Fruit fly (Drosophila melanogaster) whole organism, pupa: ENCODE results near the gene MED17.

Source experiments
- CG10348 ChIP-seq: fragments of 200-800 bp; sonication (Bioruptor generic); IDR thresholded peaks from 2 replicates; pipeline ENCODE4 v1.3.6; 2022; ENCODE audit warnings: missing biosample characterization, missing genetic modification characterization
- CG12605 ChIP-seq: fragments of 200-800 bp; sonication (Bioruptor generic); IDR thresholded peaks from 2 replicates; pipeline ENCODE4 v1.3.6; 2022; ENCODE audit warnings: missing biosample characterization, missing genetic modification characterization
- CG13204 ChIP-seq: fragments of 200-800 bp; sonication (Bioruptor generic); optimal IDR thresholded peaks from 2 replicates; lab custom pipeline; 2018; ENCODE audit warnings: missing biosample characterization, mild to moderate bottlenecking, missing genetic modification characterization, moderate library complexity
- CG14655 ChIP-seq: fragments of 200-800 bp; sonication (Bioruptor generic); optimal IDR thresholded peaks from 3 replicates; lab custom pipeline; 2017; ENCODE audit warnings: mild to moderate bottlenecking, missing biosample characterization, missing genetic modification reagents, missing genetic modification characterization
- CG15710 ChIP-seq: fragments of 200-800 bp; sonication (Bioruptor generic); optimal IDR thresholded peaks from 2 replicates; lab custom pipeline; 2018; ENCODE audit warnings: missing biosample characterization, mild to moderate bottlenecking, missing genetic modification characterization, moderate library complexity
- CG17806 ChIP-seq: fragments of 200-800 bp; sonication (Bioruptor generic); optimal IDR thresholded peaks from 2 replicates; lab custom pipeline; 2018; ENCODE audit warnings: missing biosample characterization, mild to moderate bottlenecking, missing genetic modification characterization, moderate library complexity
- CG32121 ChIP-seq: fragments of 200-800 bp; sonication (Bioruptor generic); IDR thresholded peaks from 2 replicates; pipeline ENCODE4 v1.3.6; 2022; ENCODE audit warnings: missing biosample characterization, missing genetic modification characterization
- CG34367 ChIP-seq: fragments of 200-800 bp; sonication (Bioruptor generic); optimal IDR thresholded peaks from 2 replicates; lab custom pipeline; 2018; ENCODE audit warnings: missing biosample characterization, mild to moderate bottlenecking, missing genetic modification characterization
- CG4496 ChIP-seq: fragments of 200-800 bp; sonication (Bioruptor generic); IDR thresholded peaks from 3 replicates; pipeline ENCODE4 v1.3.6; 2022; ENCODE audit warnings: missing biosample characterization, missing genetic modification characterization
- CG8159 ChIP-seq: fragments of 200-800 bp; sonication (Bioruptor generic); optimal IDR thresholded peaks from 3 replicates; lab custom pipeline; 2018; ENCODE audit warnings: missing biosample characterization, mild to moderate bottlenecking, missing genetic modification characterization, moderate library complexity
- CG8301 ChIP-seq: fragments of 200-800 bp; sonication (Bioruptor generic); optimal IDR thresholded peaks from 2 replicates; lab custom pipeline; 2018; ENCODE audit warnings: missing biosample characterization, mild to moderate bottlenecking, missing genetic modification characterization
- CG9948 ChIP-seq: fragments of 200-800 bp; sonication (Bioruptor generic); optimal IDR thresholded peaks from 2 replicates; lab custom pipeline; 2018; ENCODE audit warnings: missing biosample characterization, mild to moderate bottlenecking, missing genetic modification characterization, moderate library complexity
- D1 ChIP-seq: fragments of 200-800 bp; sonication (Bioruptor generic); optimal IDR thresholded peaks from 2 replicates; lab custom pipeline; 2018; ENCODE audit warnings: missing biosample characterization, mild to moderate bottlenecking, missing genetic modification characterization, moderate library complexity
- EcR ChIP-seq: fragments of 200-800 bp; sonication (Bioruptor generic); optimal IDR thresholded peaks from 3 replicates; lab custom pipeline; 2019; ENCODE audit warnings: missing biosample characterization, missing genetic modification characterization, mild to moderate bottlenecking, moderate library complexity, missing genetic modification reagents
- Ets98B ChIP-seq: fragments of 200-800 bp; sonication (Bioruptor generic); IDR thresholded peaks from 2 replicates; pipeline ENCODE4 v1.3.6; 2022; ENCODE audit warnings: missing biosample characterization, missing genetic modification characterization
- Pif1A ChIP-seq: fragments of 200-800 bp; sonication (Bioruptor generic); optimal IDR thresholded peaks from 3 replicates; lab custom pipeline; 2016; ENCODE audit warnings: missing biosample characterization, missing genetic modification characterization
- Pif1B ChIP-seq: fragments of 200-800 bp; sonication (Bioruptor generic); optimal IDR thresholded peaks from 3 replicates; lab custom pipeline; 2016; ENCODE audit warnings: missing biosample characterization, missing genetic modification characterization
- Snoo ChIP-seq: fragments of 200-800 bp; sonication (Bioruptor generic); optimal IDR thresholded peaks from 3 replicates; lab custom pipeline; 2017; ENCODE audit warnings: missing biosample characterization, mild to moderate bottlenecking, missing genetic modification characterization, inconsistent platforms
- fd96Ca ChIP-seq: fragments of 200-800 bp; sonication (Bioruptor generic); IDR thresholded peaks from 3 replicates; pipeline ENCODE4 v1.3.6; 2022; ENCODE audit warnings: missing biosample characterization, missing genetic modification characterization
- gl ChIP-seq: fragments of 200-800 bp; sonication (Bioruptor generic); optimal IDR thresholded peaks from 2 replicates; lab custom pipeline; 2018; ENCODE audit warnings: missing biosample characterization, mild to moderate bottlenecking, missing genetic modification characterization
- rn ChIP-seq: fragments of 200-800 bp; sonication (Bioruptor generic); IDR thresholded peaks from 2 replicates; pipeline ENCODE4 v1.3.6; 2022; ENCODE audit warnings: missing biosample characterization, missing genetic modification characterization

MED17 gene

DNA sequence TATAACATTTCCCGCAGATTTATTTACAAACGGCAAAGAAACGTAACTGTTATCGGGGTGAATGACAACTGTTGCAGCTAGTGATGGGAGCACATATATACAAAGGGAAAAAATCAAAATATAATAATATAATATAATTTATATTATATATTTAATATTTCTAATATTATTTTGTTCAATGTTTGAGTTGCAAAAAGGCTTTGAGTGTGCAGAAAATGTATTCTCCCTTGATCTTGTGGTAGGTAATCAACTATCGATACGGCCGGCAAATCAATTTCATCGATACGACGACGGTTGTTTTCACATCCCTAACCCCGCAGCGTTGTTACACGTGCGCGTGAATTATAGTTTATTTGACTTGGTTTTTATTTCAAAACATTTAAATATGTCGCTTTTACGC, 34.6 kb downstream of the MED17 start, which contains the start of the genes mTerf5 and Non3:
Gene mTerf5 (minus strand): TSS at position 249 of the 400 bp plus-strand sequence.
Gene Non3 (plus strand): TSS at position 289 of the 400 bp plus-strand sequence.
- TF ChIP-seq CG10348: no peak
- TF ChIP-seq CG32121: 0 out of 2 replicates have a peak, but pooled peaks have one; percentile 35
- no peak for TF ChIP-seq Pif1A
- TF ChIP-seq Ets98B (GFP tag; lab: Robert Waterston, UW): peak; percentile 32; the same call in 1 of the 2 replicates
- TF ChIP-seq CG13204 (GFP tag; lab: Kevin White, UChicago): no peak
- peak; percentile 37 for TF ChIP-seq CG17806 (tag; lab: Kevin White, UChicago)
- TF ChIP-seq CG9948 (tag; lab: Kevin White, UChicago): peak; percentile 5
- peak; percentile 33 for TF ChIP-seq Snoo (tag; lab: Kevin White, UChicago)
- TF ChIP-seq rn (GFP tag; lab: Robert Waterston, UW): no peak
- no peak for TF ChIP-seq gl (tag; lab: Kevin White, UChicago)
- TF ChIP-seq CG4496: no peak
- peak; percentile 25; the same call in 1 of the 2 replicates for TF ChIP-seq CG12605 (GFP tag; lab: Robert Waterston, UW)
- peak; percentile 42 for TF ChIP-seq CG8159 (tag; lab: Kevin White, UChicago)
- peak; percentile 86 for TF ChIP-seq EcR (GFP tag; lab: Kevin White, UChicago)
- no peak for TF ChIP-seq CG14655
- TF ChIP-seq D1: no peak
- no peak for TF ChIP-seq CG34367 (tag; lab: Kevin White, UChicago)
- peak; percentile 49 for TF ChIP-seq CG15710 (tag; lab: Kevin White, UChicago)
- TF ChIP-seq Pif1B: no peak
- TF ChIP-seq fd96Ca: peak; percentile 61; the same call in 2 of the 3 replicates
- no peak for TF ChIP-seq CG8301 (tag; lab: Kevin White, UChicago)

DNA sequence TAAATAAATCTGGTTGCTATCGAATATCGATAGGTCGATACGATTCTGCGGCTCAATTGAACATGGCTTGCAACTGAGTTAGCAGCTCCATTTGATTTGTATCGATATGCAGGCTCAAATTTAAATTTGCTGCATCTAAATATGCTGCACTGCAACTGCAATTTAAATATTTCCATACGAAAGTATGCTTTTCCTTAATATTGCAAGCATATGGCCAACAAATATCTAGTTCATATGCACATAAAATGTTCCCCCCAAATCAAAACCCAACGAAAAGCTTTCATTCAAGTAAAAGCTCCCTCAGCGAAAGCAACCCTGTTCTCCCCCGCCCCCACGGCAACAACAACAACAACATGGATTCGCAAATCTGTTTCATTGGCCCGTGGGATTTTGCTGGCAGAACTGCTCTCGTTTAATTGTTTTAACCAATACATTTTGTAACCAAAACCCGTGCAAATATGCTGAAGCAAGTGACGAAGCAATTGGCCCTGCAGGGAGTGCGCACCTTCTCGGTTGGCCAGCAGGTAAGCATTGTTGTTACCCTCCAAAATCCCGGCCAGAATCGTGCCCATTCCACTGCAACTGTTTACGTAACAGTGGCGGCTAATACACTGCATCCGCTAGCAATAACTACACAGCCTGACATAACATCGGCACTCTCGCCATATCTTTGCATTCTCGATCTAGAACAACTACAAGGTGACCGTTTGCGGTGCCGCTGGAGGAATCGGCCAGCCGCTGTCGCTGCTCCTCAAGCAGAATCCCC, 37.4 kb downstream of the MED17 start, which contains the start of the genes CG7168 and Mdh2:
Gene CG7168 (minus strand): TSS at position 40 of the 766 bp plus-strand sequence.
Gene Mdh2 (plus strand): TSS at position 354 of the 766 bp plus-strand sequence.
- TF ChIP-seq Pif1A (no peak), EcR (GFP tag; lab: Kevin White, UChicago) (peak; percentile 6)

DNA sequence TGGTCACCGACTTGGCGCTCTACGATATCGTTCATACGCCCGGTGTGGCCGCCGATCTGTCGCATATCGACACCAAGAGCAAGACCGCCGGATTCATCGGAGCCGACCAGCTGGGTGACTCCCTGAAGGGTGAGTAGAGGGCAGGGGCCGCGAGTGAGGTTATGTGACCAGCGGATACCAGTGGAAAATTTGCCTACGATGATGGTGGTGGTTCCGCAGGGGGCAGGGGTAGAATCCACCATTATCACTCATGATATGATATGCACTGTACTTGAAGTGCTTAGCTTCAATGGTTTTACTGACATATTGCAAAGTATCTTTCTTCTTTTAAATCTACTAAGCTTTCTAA, 37.9 kb downstream of the MED17 start:
- TF ChIP-seq Pif1A (no peak), CG17806 (tag; lab: Kevin White, UChicago) (no peak), CG13204 (GFP tag; lab: Kevin White, UChicago) (no peak), CG32121 (0 out of 2 replicates have a peak, but pooled peaks have one; percentile 25), gl (tag; lab: Kevin White, UChicago) (no peak), CG9948 (tag; lab: Kevin White, UChicago) (no peak), CG8159 (tag; lab: Kevin White, UChicago) (no peak), Snoo (tag; lab: Kevin White, UChicago) (no peak), CG4496 (peak; percentile 24; the same call in 2 of the 3 replicates), CG12605 (GFP tag; lab: Robert Waterston, UW) (no peak), EcR (GFP tag; lab: Kevin White, UChicago) (peak; percentile 73), Pif1B (no peak), D1 (no peak), CG15710 (tag; lab: Kevin White, UChicago) (no peak)

DNA sequence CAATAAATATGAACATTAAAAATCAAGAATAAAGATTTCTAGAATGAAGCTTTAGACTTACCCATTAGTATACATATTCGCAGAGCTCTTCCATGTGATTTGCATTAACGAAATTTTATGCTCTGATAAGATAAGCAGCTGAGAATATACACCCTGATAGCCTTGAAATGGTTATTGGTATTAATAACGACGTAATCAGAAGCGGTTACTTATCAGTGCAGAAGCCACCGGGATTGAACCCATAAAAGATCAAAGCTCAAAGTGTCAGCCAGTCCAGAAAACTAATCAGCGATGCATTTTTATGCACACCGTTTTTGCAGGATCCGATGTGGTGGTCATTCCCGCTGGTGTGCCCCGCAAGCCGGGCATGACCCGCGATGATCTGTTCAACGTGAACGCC, 38.5 kb downstream of the MED17 start:
- TF ChIP-seq CG10348 (no peak), EcR (GFP tag; lab: Kevin White, UChicago) (no peak), CG34367 (tag; lab: Kevin White, UChicago) (no peak), CG12605 (GFP tag; lab: Robert Waterston, UW) (no peak), rn (GFP tag; lab: Robert Waterston, UW) (no peak), CG8301 (tag; lab: Kevin White, UChicago) (no peak), Ets98B (GFP tag; lab: Robert Waterston, UW) (no peak), Snoo (tag; lab: Kevin White, UChicago) (no peak), CG15710 (tag; lab: Kevin White, UChicago) (no peak), CG9948 (tag; lab: Kevin White, UChicago) (no peak), fd96Ca (no peak), Pif1B (no peak), CG13204 (GFP tag; lab: Kevin White, UChicago) (no peak), gl (tag; lab: Kevin White, UChicago) (no peak)

DNA sequence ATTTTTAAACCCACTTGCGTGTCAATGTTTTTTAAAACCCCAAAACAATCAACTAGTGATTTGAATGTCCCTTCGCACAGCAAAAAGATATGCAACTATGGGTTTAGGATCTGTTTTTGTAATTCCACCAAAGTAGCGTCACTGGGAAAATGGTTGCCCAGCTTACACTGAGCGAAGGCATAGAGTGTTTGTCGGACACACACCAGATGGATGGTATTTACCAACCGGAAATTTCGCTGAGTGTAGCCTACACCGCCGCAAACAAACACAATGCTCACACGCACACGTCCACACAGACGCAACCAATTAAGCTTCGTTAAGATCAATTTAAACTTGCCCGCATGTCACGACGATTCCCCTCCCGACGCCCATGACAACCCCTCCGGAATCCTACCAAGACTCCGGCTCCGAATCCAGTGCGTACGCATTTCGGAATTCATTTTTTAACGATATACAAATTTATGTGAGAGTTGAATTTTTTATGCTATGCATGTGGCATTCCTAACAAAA, 39.9 kb downstream of the MED17 start:
- TF ChIP-seq CG34367 (tag; lab: Kevin White, UChicago) (no peak), CG9948 (tag; lab: Kevin White, UChicago) (no peak), Ets98B (GFP tag; lab: Robert Waterston, UW) (peak; percentile 29; the same call in 1 of the 2 replicates), CG4496 (no peak), CG8301 (tag; lab: Kevin White, UChicago) (no peak), rn (GFP tag; lab: Robert Waterston, UW) (no peak), gl (tag; lab: Kevin White, UChicago) (no peak)

DNA sequence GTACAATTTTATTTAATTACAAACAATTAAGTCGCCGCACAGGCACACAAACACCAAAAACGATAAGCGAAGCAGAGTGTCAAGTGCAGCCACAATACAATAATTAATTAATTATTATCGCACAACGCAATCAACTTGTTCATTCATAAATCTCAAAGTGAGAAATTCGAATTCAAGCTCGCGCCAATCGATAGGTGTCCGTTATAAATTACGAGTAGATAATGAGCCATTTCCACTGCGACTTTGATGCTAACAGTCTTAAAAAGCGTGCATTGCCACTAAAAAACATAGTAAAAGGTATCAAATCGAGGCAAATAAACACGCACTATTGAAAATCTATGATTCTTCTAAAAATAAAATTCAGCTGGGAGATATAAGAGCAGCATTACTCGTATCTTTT, 41.4 kb downstream of the MED17 start:
- TF ChIP-seq CG4496 (no peak), CG32121 (no peak), Snoo (tag; lab: Kevin White, UChicago) (no peak), EcR (GFP tag; lab: Kevin White, UChicago) (no peak), Pif1A (no peak), CG15710 (tag; lab: Kevin White, UChicago) (no peak), rn (GFP tag; lab: Robert Waterston, UW) (no peak), fd96Ca (no peak), CG17806 (tag; lab: Kevin White, UChicago) (no peak), gl (tag; lab: Kevin White, UChicago) (no peak), CG34367 (tag; lab: Kevin White, UChicago) (no peak), CG14655 (no peak), CG12605 (GFP tag; lab: Robert Waterston, UW) (no peak), Pif1B (no peak), D1 (no peak), CG13204 (GFP tag; lab: Kevin White, UChicago) (no peak), CG8159 (tag; lab: Kevin White, UChicago) (no peak), Ets98B (GFP tag; lab: Robert Waterston, UW) (no peak)
